Fruit fly (Drosophila melanogaster) whole organism, prepupa: ENCODE data around the gene bb8.

Source experiments
- Met ChIP-seq: fragments of 200-800 bp; sonication (Bioruptor generic); optimal IDR thresholded peaks from 3 replicates; lab custom pipeline; 2016; ENCODE audit warnings: missing biosample characterization, missing genetic modification characterization
- achi ChIP-seq: fragments of 200-800 bp; sonication (Bioruptor generic); optimal IDR thresholded peaks from 3 replicates; lab custom pipeline; 2016; ENCODE audit warnings: missing biosample characterization, missing genetic modification characterization

DNA sequence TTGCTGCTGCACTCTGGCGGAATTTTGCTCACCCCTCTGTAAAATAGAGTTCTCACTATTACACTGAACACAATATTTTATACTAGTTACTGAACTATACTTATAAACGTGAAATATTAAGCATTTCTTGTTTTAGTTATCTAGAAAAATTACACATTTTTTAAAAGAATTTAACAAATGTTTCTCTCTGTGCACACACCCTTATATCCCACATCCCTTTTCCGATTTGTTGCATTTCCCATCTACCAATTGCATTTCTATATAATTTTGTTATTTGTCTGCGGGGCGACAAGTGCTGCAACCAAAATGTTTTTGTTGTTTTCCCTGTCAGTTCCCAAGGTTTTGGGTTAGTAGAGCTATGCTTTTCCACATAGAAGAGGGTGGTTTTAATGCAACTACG, 13.3 kb upstream of the bb8 start:
- TF ChIP-seq Met, result peak; percentile 5
- TF ChIP-seq achi (GFP tag; lab: Kevin White, UChicago), result no peak
